Fruit fly (Drosophila melanogaster) whole organism, wandering third instar larva: ENCODE data around the gene CG31176.

Source experiments
- Hr83 ChIP-seq: fragments of 200-300 bp; sonication (Bioruptor generic); optimal IDR thresholded peaks from 2 replicates; lab custom pipeline; 2016; ENCODE audit warnings: missing biosample characterization, mild to moderate bottlenecking, missing genetic modification characterization, moderate library complexity; ENCODE audit not compliant: poor library complexity, severe bottlenecking
- OdsH ChIP-seq: fragments of 200-800 bp; sonication (Bioruptor generic); optimal IDR thresholded peaks from 2 replicates; lab custom pipeline; 2016; ENCODE audit warnings: missing biosample characterization, mild to moderate bottlenecking, missing genetic modification characterization
- psq ChIP-seq: fragments of 200-800 bp; sonication (Bioruptor generic); optimal IDR thresholded peaks from 3 replicates; lab custom pipeline; 2017; ENCODE audit warnings: missing biosample characterization, mild to moderate bottlenecking, missing genetic modification characterization, moderate library complexity

DNA sequence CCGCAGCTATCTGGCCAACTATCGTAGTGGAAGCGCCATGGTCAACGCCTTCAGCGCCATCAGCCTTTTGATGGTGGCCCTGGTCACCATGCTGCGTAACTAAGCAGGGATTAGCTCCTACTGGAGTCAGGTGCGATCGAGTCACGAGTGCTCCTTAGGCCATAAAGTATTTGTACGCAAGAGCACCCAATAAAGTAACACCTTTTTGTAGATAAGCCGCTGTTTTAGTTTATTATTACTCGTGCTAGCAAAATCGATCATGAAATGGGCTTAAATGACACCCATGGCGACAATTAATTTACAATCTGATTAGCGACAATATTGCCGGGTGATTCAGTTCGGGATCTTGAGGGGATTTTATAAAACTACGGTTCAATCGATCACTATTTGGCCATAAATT lies 38.1 kb upstream of the CG31176 start:
- no peak for TF ChIP-seq psq (GFP tag; lab: Kevin White, UChicago)
- TF ChIP-seq OdsH (GFP tag; lab: Kevin White, UChicago): no peak
- no peak for TF ChIP-seq Hr83 (GFP tag; lab: Kevin White, UChicago)
